Fruit fly (Drosophila melanogaster): Measurements from ENCODE around the gene CG13841.

CG13841 gene

dm6 chr3R:22724149-22724973 is 43.1 kb downstream of the CG13841 start, which contains the start of gene Irp-1A (continued):
- TF ChIP-seq CG17568 (GFP tag; optimal IDR thresholded peaks at IDR 0.05) (no peak), jing (GFP tag; optimal IDR thresholded peaks at IDR 0.05) (no peak), CG4617 (GFP tag; optimal IDR thresholded peaks at IDR 0.05; ENCODE audit: borderline replicate concordance) (peak; percentile 76), psq (GFP tag; optimal IDR thresholded peaks at IDR 0.05) (peak; percentile 0), CG16813 (GFP tag; IDR thresholded peaks at IDR 0.05; ENCODE audit: partially characterized antibody) (peak; percentile 81), al (GFP tag; IDR thresholded peaks at IDR 0.05) (peak; percentile 43; the same call in 1 of the 2 replicates), ewg (GFP tag; optimal IDR thresholded peaks at IDR 0.05) (peak; percentile 19), gro (GFP tag; optimal IDR thresholded peaks at IDR 0.05) (peak; percentile 58), CG4360 (GFP tag; IDR thresholded peaks at IDR 0.05) (peak; percentile 5; the same call in 1 of the 2 replicates), prd (optimal IDR thresholded peaks at IDR 0.05) (no peak), prd (GFP tag; IDR thresholded peaks at IDR 0.05) (peak; percentile 71), CG18599 (GFP tag; optimal IDR thresholded peaks at IDR 0.05) (peak; percentile 77), CG1602 (GFP tag; optimal IDR thresholded peaks at IDR 0.05) (peak; percentile 45), Ets97D (GFP tag; optimal IDR thresholded peaks at IDR 0.05) (peak; percentile 52), luna (GFP tag; optimal IDR thresholded peaks at IDR 0.05) (no peak), CG10979 (tag; optimal IDR thresholded peaks at IDR 0.05) (peak; percentile 80), Dip2 (GFP tag; IDR thresholded peaks at IDR 0.05) (no peak), D19B (GFP tag; optimal IDR thresholded peaks at IDR 0.05) (peak; percentile 23), fd64A (GFP tag; optimal IDR thresholded peaks at IDR 0.05) (no peak), maf-S (GFP tag; optimal IDR thresholded peaks at IDR 0.05) (no peak), CG8924 (tag; optimal IDR thresholded peaks at IDR 0.05) (peak; percentile 88), ttk (GFP tag; IDR thresholded peaks at IDR 0.05) (peak; percentile 74), CG10209 (GFP tag; optimal IDR thresholded peaks at IDR 0.05) (peak; percentile 71), CG10959 (GFP tag; IDR thresholded peaks at IDR 0.05) (no peak), gcm (GFP tag; optimal IDR thresholded peaks at IDR 0.05) (peak; percentile 84), fru (optimal IDR thresholded peaks at IDR 0.05) (no peak), pita (GFP tag; optimal IDR thresholded peaks at IDR 0.05) (no peak), fu2 (GFP tag; optimal IDR thresholded peaks at IDR 0.05) (no peak), BEAF-32 (GFP tag; optimal IDR thresholded peaks at IDR 0.05) (peak; percentile 83), MBD-R2 (GFP tag; IDR thresholded peaks at IDR 0.05) (peak; percentile 82), CG8281 (tag; optimal IDR thresholded peaks at IDR 0.05) (no peak), CG2875 (GFP tag; optimal IDR thresholded peaks at IDR 0.05) (peak; percentile 44), dmrt99B (tag; optimal IDR thresholded peaks at IDR 0.05) (peak; percentile 83), sens-2 (GFP tag; IDR thresholded peaks at IDR 0.05) (no peak), CG31365 (tag; optimal IDR thresholded peaks at IDR 0.05) (no peak), CG4424 (GFP tag; optimal IDR thresholded peaks at IDR 0.05) (peak; percentile 74), lbe (GFP tag; optimal IDR thresholded peaks at IDR 0.05) (peak; percentile 56), CG17802 (tag; optimal IDR thresholded peaks at IDR 0.05) (no peak), sr (GFP tag; IDR thresholded peaks at IDR 0.05) (no peak), CG10366 (GFP tag; IDR thresholded peaks at IDR 0.05) (peak; percentile 65), zen (tag; optimal IDR thresholded peaks at IDR 0.05) (peak; percentile 57), usp (GFP tag; optimal IDR thresholded peaks at IDR 0.05) (no peak), sug (tag; optimal IDR thresholded peaks at IDR 0.05) (peak; percentile 100), CG14014 (GFP tag; IDR thresholded peaks at IDR 0.05) (peak; percentile 81), Ada2b (GFP tag; IDR thresholded peaks at IDR 0.05) (peak; percentile 71), CG4854 (GFP tag; optimal IDR thresholded peaks at IDR 0.05) (no peak), CG32767 (GFP tag; IDR thresholded peaks at IDR 0.05) (peak; percentile 43), so (GFP tag; IDR thresholded peaks at IDR 0.05) (no peak), CG18764 (GFP tag; optimal IDR thresholded peaks at IDR 0.05) (peak; percentile 64), CG11723 (GFP tag; optimal IDR thresholded peaks at IDR 0.05) (no peak)
